Fruit fly (Drosophila melanogaster) whole organism, pupa: ENCODE measurements around the gene Mink.

Experiments
- CG12605 ChIP-seq: fragments of 200-800 bp; sonication (Bioruptor generic); IDR thresholded peaks from 2 replicates; pipeline ENCODE4 v1.3.6; 2022; ENCODE audit warnings: missing biosample characterization, missing genetic modification characterization
- CG15710 ChIP-seq: fragments of 200-800 bp; sonication (Bioruptor generic); optimal IDR thresholded peaks from 2 replicates; lab custom pipeline; 2018; ENCODE audit warnings: missing biosample characterization, mild to moderate bottlenecking, missing genetic modification characterization, moderate library complexity
- CG4496 ChIP-seq: fragments of 200-800 bp; sonication (Bioruptor generic); IDR thresholded peaks from 3 replicates; pipeline ENCODE4 v1.3.6; 2022; ENCODE audit warnings: missing biosample characterization, missing genetic modification characterization
- CG8301 ChIP-seq: fragments of 200-800 bp; sonication (Bioruptor generic); optimal IDR thresholded peaks from 2 replicates; lab custom pipeline; 2018; ENCODE audit warnings: missing biosample characterization, mild to moderate bottlenecking, missing genetic modification characterization
- D1 ChIP-seq: fragments of 200-800 bp; sonication (Bioruptor generic); optimal IDR thresholded peaks from 2 replicates; lab custom pipeline; 2018; ENCODE audit warnings: missing biosample characterization, mild to moderate bottlenecking, missing genetic modification characterization, moderate library complexity

- TF ChIP-seq CG15710 (tag; lab: Kevin White, UChicago) (no peak), CG8301 (tag; lab: Kevin White, UChicago) (no peak), CG12605 (no peak), D1 (tag; lab: Kevin White, UChicago) (no peak), CG4496 (no peak)
Measured at dm6 chr3R:24914864-24915263, 7.4 kb upstream of the Mink start.
